Worm (Caenorhabditis elegans) whole organism, L4/young adult: ENCODE results near the gene ced-5.

Experiments
- W03F9.2 ChIP-seq: fragments of 150-350 bp; optimal IDR thresholded peaks from 2 replicates; lab custom pipeline; 2014; ENCODE audit warnings: missing biosample characterization, missing genetic modification characterization
- dao-5 ChIP-seq: sonication (generic microtip); optimal IDR thresholded peaks from 2 replicates; lab custom pipeline; 2016; ENCODE audit warnings: missing genotype, missing genetic modification characterization, moderate library complexity, missing compliant biosample characterization
- him-1 ChIP-seq: sonication (generic microtip); optimal IDR thresholded peaks from 2 replicates; lab custom pipeline; 2016; ENCODE audit warnings: missing genotype, missing genetic modification reagents, missing genetic modification characterization, missing compliant biosample characterization

- TF ChIP-seq him-1 (no peak), W03F9.2 (no peak), dao-5 (tag; lab: Kevin White, UChicago) (no peak)
Measured at ce11 chrIV:10466398-10466797, 17.5 kb upstream of the ced-5 start.
